Fruit fly (Drosophila melanogaster): ENCODE data around the gene CG14556.
A peak's percentile ranks its signal among the peaks of the same experiment; 100 is the strongest.

CG14556 gene

dm6 chr3R:26172040-26172439, 45.6 kb downstream of the CG14556 start (continued):
- TF ChIP-seq amos (GFP tag; IDR thresholded peaks at IDR 0.05; ENCODE audit: partially characterized antibody) (no peak), aop (GFP tag; IDR thresholded peaks at IDR 0.05) (no peak), CG18262 (tag; optimal IDR thresholded peaks at IDR 0.05) (no peak), Pdp1 (GFP tag; optimal IDR thresholded peaks at IDR 0.05) (peak in 1 of 2 experiments; percentile 50), pb (GFP tag; optimal IDR thresholded peaks at IDR 0.05) (no peak), PHDP (tag; optimal IDR thresholded peaks at IDR 0.05) (peak; percentile 38), lola (GFP tag; optimal IDR thresholded peaks at IDR 0.05) (no peak), zfh2 (GFP tag; optimal IDR thresholded peaks at IDR 0.05) (peak; percentile 18), Bteb2 (GFP tag; optimal IDR thresholded peaks at IDR 0.05) (no peak), CG17359 (tag; optimal IDR thresholded peaks at IDR 0.05) (peak; percentile 69), mam (GFP tag; optimal IDR thresholded peaks at IDR 0.05) (peak; percentile 71), Hand (GFP tag; optimal IDR thresholded peaks at IDR 0.05) (peak; percentile 39), Ada2b (GFP tag; IDR thresholded peaks at IDR 0.05) (peak; percentile 64), nerfin-2 (GFP tag; IDR thresholded peaks at IDR 0.05; ENCODE audit: partially characterized antibody) (no peak), grau (tag; optimal IDR thresholded peaks at IDR 0.05) (no peak), Abd-B (GFP tag; optimal IDR thresholded peaks at IDR 0.05) (peak; percentile 53), CG6813 (GFP tag; optimal IDR thresholded peaks at IDR 0.05) (peak; percentile 43), CG30403 (GFP tag; optimal IDR thresholded peaks at IDR 0.05) (peak; percentile 29), Antp (GFP tag; optimal IDR thresholded peaks at IDR 0.05) (peak; percentile 47), Hr51 (GFP tag; optimal IDR thresholded peaks at IDR 0.05) (peak in 1 of 2 experiments; percentile 50), CG32772 (GFP tag; IDR thresholded peaks at IDR 0.05) (0 out of 2 replicates have a peak, but pooled peaks have one; percentile 24), toy (GFP tag; IDR thresholded peaks at IDR 0.05) (no peak), HmgZ (tag; optimal IDR thresholded peaks at IDR 0.05) (no peak), CG14441 (GFP tag; IDR thresholded peaks at IDR 0.05) (peak; percentile 68), CG7372 (GFP tag; IDR thresholded peaks at IDR 0.05) (peak; percentile 58), Awh (GFP tag; IDR thresholded peaks at IDR 0.05) (0 out of 2 replicates have a peak, but pooled peaks have one; percentile 35), Sin3A (optimal IDR thresholded peaks at IDR 0.05) (no peak), Lim3 (GFP tag; IDR thresholded peaks at IDR 0.05) (no peak), tup (GFP tag; optimal IDR thresholded peaks at IDR 0.05) (no peak), CG4404 (GFP tag; IDR thresholded peaks at IDR 0.05) (no peak), Kr (GFP tag; optimal IDR thresholded peaks at IDR 0.05) (no peak), jumu (GFP tag; optimal IDR thresholded peaks at IDR 0.05) (no peak), seq (GFP tag; IDR thresholded peaks at IDR 0.05) (0 out of 2 replicates have a peak, but pooled peaks have one; percentile 14), Hey (tag; optimal IDR thresholded peaks at IDR 0.05) (no peak), Adf1 (GFP tag; IDR thresholded peaks at IDR 0.05) (peak; percentile 22; the same call in 1 of the 2 replicates), zf30C (GFP tag; optimal IDR thresholded peaks at IDR 0.05) (no peak), al (GFP tag; IDR thresholded peaks at IDR 0.05) (peak; percentile 52; the same call in 1 of the 2 replicates), sima (GFP tag; optimal IDR thresholded peaks at IDR 0.05) (no peak), H2.0 (GFP tag; IDR thresholded peaks at IDR 0.05) (no peak), ssp (GFP tag; IDR thresholded peaks at IDR 0.05) (no peak), trem (tag; optimal IDR thresholded peaks at IDR 0.05) (no peak), CG31365 (tag; optimal IDR thresholded peaks at IDR 0.05) (peak; percentile 1), Asciz (GFP tag; optimal IDR thresholded peaks at IDR 0.05) (peak; percentile 37), kah (GFP tag; optimal IDR thresholded peaks at IDR 0.05) (peak; percentile 7), ind (GFP tag; optimal IDR thresholded peaks at IDR 0.05) (peak; percentile 71), jing (GFP tag; optimal IDR thresholded peaks at IDR 0.05) (no peak), Ptx1 (GFP tag; IDR thresholded peaks at IDR 0.05) (peak; percentile 70), CG11504 (tag; optimal IDR thresholded peaks at IDR 0.05) (peak; percentile 81), lilli (GFP tag; optimal IDR thresholded peaks at IDR 0.05) (peak; percentile 56), CG34376 (GFP tag; optimal IDR thresholded peaks at IDR 0.05) (peak; percentile 38), Poxn (GFP tag; IDR thresholded peaks at IDR 0.05) (no peak)

Data from whole organism, embryonic.